6 worm cellular contexts compared by ENCODE assay signal in genomic region chrX:10147236-10147635, ce11.
A peak's percentile ranks its signal among the peaks of the same experiment; 100 is the strongest.
TF ChIP-seq lines count a peak whose summit lies in the region.

No protein-coding gene starts in this region.

TF ChIP-seq in whole organism, L1 larva, 84 proteins besides CTCF, POLR2A, EP300 and RAD21 (continues in another document):
- no peak for TF ChIP-seq Y116A8C.19 (tag; optimal IDR thresholded peaks at IDR 0.05; lab: Kevin White, UChicago; ENCODE audit: borderline replicate concordance)
- no peak for TF ChIP-seq nhr-19 (GFP tag; conservative IDR thresholded peaks at IDR 0.05; lab: Robert Waterston, UW)
- TF ChIP-seq nhr-85 (tag; lab: Kevin White, UChicago) = peak; percentile 45
- TF ChIP-seq pax-3 (tag; optimal IDR thresholded peaks at IDR 0.05; lab: Kevin White, UChicago) = no peak
- TF ChIP-seq tbx-2 (tag; optimal IDR thresholded peaks at IDR 0.05; lab: Kevin White, UChicago) = no peak
- no peak for TF ChIP-seq ceh-88 (GFP tag; IDR thresholded peaks at IDR 0.05; lab: Robert Waterston, UW)
- no peak for TF ChIP-seq egl-27 (tag; optimal IDR thresholded peaks at IDR 0.05; lab: Kevin White, UChicago)
- no peak for TF ChIP-seq ets-5 (GFP tag; IDR thresholded peaks at IDR 0.05; lab: Robert Waterston, UW)
- no peak for TF ChIP-seq efl-1 (optimal IDR thresholded peaks at IDR 0.05; lab: Kevin White, UChicago)
- TF ChIP-seq efl-1 (GFP tag; optimal IDR thresholded peaks at IDR 0.05 in 1 of 2; lab: Kevin White, UChicago) = peak in 1 of 2 experiments; percentile 80
- no peak for TF ChIP-seq aly-2 (tag; optimal IDR thresholded peaks at IDR 0.05; lab: Kevin White, UChicago)
- TF ChIP-seq unc-62 (GFP tag; optimal IDR thresholded peaks at IDR 0.05; lab: Kevin White, UChicago) = peak; percentile 35
- peak; percentile 93 for TF ChIP-seq blmp-1 (tag; optimal IDR thresholded peaks at IDR 0.05; lab: Kevin White, UChicago)
- TF ChIP-seq isw-1 (GFP tag; IDR thresholded peaks at IDR 0.05; lab: Robert Waterston, UW) = no peak
- no peak for TF ChIP-seq irx-1 (tag; optimal IDR thresholded peaks at IDR 0.05; lab: Kevin White, UChicago)
- no peak for TF ChIP-seq lin-13 (GFP tag; optimal IDR thresholded peaks at IDR 0.05; lab: Kevin White, UChicago)

TF ChIP-seq in whole organism, L2 larva, 48 proteins besides CTCF, POLR2A, EP300 and RAD21:
- no peak for TF ChIP-seq elt-1 (tag; optimal IDR thresholded peaks at IDR 0.05; lab: Kevin White, UChicago)
- no peak for TF ChIP-seq nhr-237 (tag; optimal IDR thresholded peaks at IDR 0.05; lab: Kevin White, UChicago)
- no peak for TF ChIP-seq lin-39 (tag; optimal IDR thresholded peaks at IDR 0.05; lab: Kevin White, UChicago)
- TF ChIP-seq aly-2 (tag; optimal IDR thresholded peaks at IDR 0.05; lab: Kevin White, UChicago) = no peak
- no peak for TF ChIP-seq unc-62 (GFP tag; optimal IDR thresholded peaks at IDR 0.05; lab: Kevin White, UChicago)
- no peak for TF ChIP-seq F13H6.1 (tag; optimal IDR thresholded peaks at IDR 0.05; lab: Kevin White, UChicago)
- TF ChIP-seq nhr-25 (tag; optimal IDR thresholded peaks at IDR 0.05; lab: Kevin White, UChicago) = peak; percentile 21
- TF ChIP-seq sem-4 (tag; optimal IDR thresholded peaks at IDR 0.05; lab: Kevin White, UChicago) = no peak
- peak; percentile 34 for TF ChIP-seq blmp-1 (tag; optimal IDR thresholded peaks at IDR 0.05; lab: Kevin White, UChicago; ENCODE audit: insufficient read depth)
- peak; percentile 8 for TF ChIP-seq nhr-129 (tag; optimal IDR thresholded peaks at IDR 0.05; lab: Kevin White, UChicago)
- TF ChIP-seq ztf-1 (GFP tag; conservative IDR thresholded peaks at IDR 0.05; lab: Robert Waterston, UW) = no peak
TF ChIP-seq in whole organism, L2 larva: peak in this region for 3.

TF ChIP-seq in whole organism, L3 larva, 47 proteins besides CTCF, POLR2A, EP300 and RAD21:
- TF ChIP-seq ZK546.5 (tag; optimal IDR thresholded peaks at IDR 0.05; lab: Kevin White, UChicago) (no peak), nhr-25 (tag; optimal IDR thresholded peaks at IDR 0.05; lab: Kevin White, UChicago) (peak; percentile 54), lin-15B (tag; optimal IDR thresholded peaks at IDR 0.05; lab: Kevin White, UChicago) (no peak), unc-62 (GFP tag; optimal IDR thresholded peaks at IDR 0.05; lab: Kevin White, UChicago) (peak; percentile 92)

TF ChIP-seq in whole organism, late embryonic, 69 proteins besides CTCF, POLR2A, EP300 and RAD21:
- TF ChIP-seq hlh-15 (tag; optimal IDR thresholded peaks at IDR 0.05; lab: Kevin White, UChicago) (no peak), Y22D7AL.16 (tag; optimal IDR thresholded peaks at IDR 0.05; lab: Kevin White, UChicago) (no peak), unc-55 (GFP tag; optimal IDR thresholded peaks at IDR 0.05; lab: Kevin White, UChicago) (peak; percentile 26), tbx-2 (tag; optimal IDR thresholded peaks at IDR 0.05; lab: Kevin White, UChicago) (no peak)

TF ChIP-seq in whole organism, mixed stage, embryonic, 35 proteins besides CTCF, POLR2A, EP300 and RAD21:
- TF ChIP-seq mep-1 (tag; optimal IDR thresholded peaks at IDR 0.05; lab: Kevin White, UChicago) (no peak), unc-62 (GFP tag; optimal IDR thresholded peaks at IDR 0.05; lab: Kevin White, UChicago) (peak; percentile 45)

TF ChIP-seq in whole organism, young adult, 124 proteins besides CTCF, POLR2A, EP300 and RAD21:
- TF ChIP-seq hsf-1 (GFP tag; IDR thresholded peaks at IDR 0.05; lab: Robert Waterston, UW) (no peak), ama-1 (optimal IDR thresholded peaks at IDR 0.05; lab: Kevin White, UChicago) (no peak), ama-1 (GFP tag; optimal IDR thresholded peaks at IDR 0.05; lab: Kevin White, UChicago) (no peak), Y53G8AR.9 (GFP tag; conservative IDR thresholded peaks at IDR 0.05; lab: Robert Waterston, UW) (0 out of 2 replicates have a peak, but pooled peaks have one; percentile 5)

Comparison
In these comparisons a context has a peak if more than half of its experiments do, and no peak if none do; other contexts are left out.
1. Of the 8 proteins assayed by ChIP-seq in both whole organism, young adult and whole organism, L1 larva: peak only in whole organism, young adult: none; only in whole organism, L1 larva: unc-62; in both: none; in neither: 6; mixed calls (peak in some experiments, not most) for 1.